Fruit fly (Drosophila melanogaster): ENCODE data around the gene CG12984.

Gene CG12984

dm6 chr3L:21024965-21025833 lies 33.7 kb downstream of the CG12984 start (continued):
- TF ChIP-seq sens (GFP tag): peak; percentile 90
- no peak for TF ChIP-seq NC2α (GFP tag; optimal IDR thresholded peaks at IDR 0.05)
- no peak for TF ChIP-seq CG17328 (GFP tag; IDR thresholded peaks at IDR 0.05)
- TF ChIP-seq fd3F (GFP tag; optimal IDR thresholded peaks at IDR 0.05): no peak
- TF ChIP-seq CG8359 (GFP tag; optimal IDR thresholded peaks at IDR 0.05; ENCODE audit: borderline replicate concordance): no peak
- TF ChIP-seq vfl (GFP tag; optimal IDR thresholded peaks at IDR 0.05): no peak
- TF ChIP-seq tin (GFP tag; optimal IDR thresholded peaks at IDR 0.05): no peak
- TF ChIP-seq Nf-YB (GFP tag; optimal IDR thresholded peaks at IDR 0.05): peak; percentile 66
- TF ChIP-seq Ada2b (GFP tag; IDR thresholded peaks at IDR 0.05): no peak
- no peak for TF ChIP-seq NK7.1 (GFP tag; optimal IDR thresholded peaks at IDR 0.05)
- no peak for TF ChIP-seq CG4282 (GFP tag; optimal IDR thresholded peaks at IDR 0.05)
- no peak for TF ChIP-seq CG1602 (GFP tag; optimal IDR thresholded peaks at IDR 0.05)
- TF ChIP-seq Pdp1 (GFP tag; optimal IDR thresholded peaks at IDR 0.05): no peak
- TF ChIP-seq Tbp (GFP tag; optimal IDR thresholded peaks at IDR 0.05): no peak
- TF ChIP-seq pros (GFP tag; optimal IDR thresholded peaks at IDR 0.05): peak; percentile 31
- no peak for TF ChIP-seq dan (GFP tag; IDR thresholded peaks at IDR 0.05)
- no peak for TF ChIP-seq CG7271 (tag; optimal IDR thresholded peaks at IDR 0.05)
- no peak for TF ChIP-seq ato (GFP tag; IDR thresholded peaks at IDR 0.05; ENCODE audit: partially characterized antibody)
- TF ChIP-seq Aef1 (GFP tag; IDR thresholded peaks at IDR 0.05): no peak
- TF ChIP-seq lbe (GFP tag; optimal IDR thresholded peaks at IDR 0.05): no peak
- no peak for TF ChIP-seq CG7745 (tag; optimal IDR thresholded peaks at IDR 0.05)
- no peak for TF ChIP-seq CG3726 (GFP tag; IDR thresholded peaks at IDR 0.05)
- TF ChIP-seq ase (GFP tag; IDR thresholded peaks at IDR 0.05): no peak
- no peak for TF ChIP-seq ro (GFP tag; IDR thresholded peaks at IDR 0.05)
- peak; percentile 9 for TF ChIP-seq CG13296 (GFP tag; optimal IDR thresholded peaks at IDR 0.05)
- TF ChIP-seq CG8388 (GFP tag; optimal IDR thresholded peaks at IDR 0.05): no peak
- TF ChIP-seq slbo (GFP tag; IDR thresholded peaks at IDR 0.05): no peak
- no peak for TF ChIP-seq btn (GFP tag; optimal IDR thresholded peaks at IDR 0.05)
- no peak for TF ChIP-seq CG8290 (GFP tag; optimal IDR thresholded peaks at IDR 0.05)
- TF ChIP-seq CG8290 (tag; optimal IDR thresholded peaks at IDR 0.05): no peak
- no peak for TF ChIP-seq seq (GFP tag; IDR thresholded peaks at IDR 0.05)
- TF ChIP-seq CG4854 (GFP tag; optimal IDR thresholded peaks at IDR 0.05): no peak
- TF ChIP-seq CrebB (tag; optimal IDR thresholded peaks at IDR 0.05): no peak
- TF ChIP-seq zen (tag; optimal IDR thresholded peaks at IDR 0.05): no peak
- no peak for TF ChIP-seq Opbp (GFP tag; IDR thresholded peaks at IDR 0.05; ENCODE audit: partially characterized antibody)
- no peak for TF ChIP-seq CG18764 (GFP tag; optimal IDR thresholded peaks at IDR 0.05)
- TF ChIP-seq Dll (GFP tag; IDR thresholded peaks at IDR 0.05; ENCODE audit: partially characterized antibody): no peak
- peak; percentile 55 for TF ChIP-seq sd (tag; optimal IDR thresholded peaks at IDR 0.05)
- no peak for TF ChIP-seq bbx (GFP tag; IDR thresholded peaks at IDR 0.05; ENCODE audit: partially characterized antibody)
- TF ChIP-seq CG32532 (GFP tag; IDR thresholded peaks at IDR 0.05): no peak
- TF ChIP-seq Doc3 (GFP tag; IDR thresholded peaks at IDR 0.05; ENCODE audit: partially characterized antibody): no peak
- no peak for TF ChIP-seq H2.0 (GFP tag; IDR thresholded peaks at IDR 0.05)
- no peak for TF ChIP-seq jing (GFP tag; optimal IDR thresholded peaks at IDR 0.05)
- peak; percentile 70 for TF ChIP-seq Drgx (GFP tag; IDR thresholded peaks at IDR 0.05)
- no peak for TF ChIP-seq gro (GFP tag; optimal IDR thresholded peaks at IDR 0.05)
- no peak for TF ChIP-seq disco-r (GFP tag; optimal IDR thresholded peaks at IDR 0.05)
- TF ChIP-seq CG18476 (GFP tag; optimal IDR thresholded peaks at IDR 0.05): no peak
- no peak for TF ChIP-seq psq (GFP tag; optimal IDR thresholded peaks at IDR 0.05)
- no peak for TF ChIP-seq Ravus (GFP tag; IDR thresholded peaks at IDR 0.05)
- no peak for TF ChIP-seq H15 (GFP tag; IDR thresholded peaks at IDR 0.05)
- TF ChIP-seq CG6272 (GFP tag; IDR thresholded peaks at IDR 0.05): no peak
